Worm (Caenorhabditis elegans): ENCODE measurements around the gene F45E6.1.

Gene F45E6.1

ce11 chrX:12478465-12478864 lies 1.2 kb upstream of the F45E6.1 start:
- TF ChIP-seq scrt-1 (GFP tag; IDR thresholded peaks at IDR 0.05) (no peak), ceh-13 (GFP tag; optimal IDR thresholded peaks at IDR 0.05) (no peak), ceh-36 (tag; optimal IDR thresholded peaks at IDR 0.05) (no peak)

- TF ChIP-seq tbx-37 (GFP tag; conservative IDR thresholded peaks at IDR 0.05) (no peak), pes-1 (GFP tag; IDR thresholded peaks at IDR 0.05) (no peak), hmg-4 (GFP tag; optimal IDR thresholded peaks at IDR 0.05) (no peak), ets-7 (tag; optimal IDR thresholded peaks at IDR 0.05) (no peak), aly-1 (tag; optimal IDR thresholded peaks at IDR 0.05) (no peak), F13C5.2 (tag; optimal IDR thresholded peaks at IDR 0.05) (no peak), hmbx-1 (tag; optimal IDR thresholded peaks at IDR 0.05) (no peak), ama-1 (optimal IDR thresholded peaks at IDR 0.05) (no peak), tbx-11 (GFP tag; IDR thresholded peaks at IDR 0.05) (no peak), flt-1 (GFP tag; IDR thresholded peaks at IDR 0.05) (no peak), ceh-36 (tag; optimal IDR thresholded peaks at IDR 0.05) (no peak), scrt-1 (GFP tag; IDR thresholded peaks at IDR 0.05) (no peak), hnd-1 (tag; optimal IDR thresholded peaks at IDR 0.05) (no peak), tra-4 (tag; optimal IDR thresholded peaks at IDR 0.05) (no peak), ceh-13 (GFP tag; optimal IDR thresholded peaks at IDR 0.05) (no peak)
Measured at ce11 chrX:12476412-12476811, 829 bp downstream of the F45E6.1 start.

ce11 chrX:12472232-12472631 lies 5.0 kb downstream of the F45E6.1 start:
- TF ChIP-seq ceh-36 (tag; optimal IDR thresholded peaks at IDR 0.05) (no peak), F13C5.2 (tag; optimal IDR thresholded peaks at IDR 0.05) (no peak), tbx-37 (GFP tag; conservative IDR thresholded peaks at IDR 0.05) (no peak), B0310.2 (tag; optimal IDR thresholded peaks at IDR 0.05) (no peak), pes-1 (GFP tag; IDR thresholded peaks at IDR 0.05) (no peak), tbx-11 (GFP tag; IDR thresholded peaks at IDR 0.05) (no peak), hmg-4 (GFP tag; optimal IDR thresholded peaks at IDR 0.05) (no peak), hnd-1 (tag; optimal IDR thresholded peaks at IDR 0.05) (no peak)

ce11 chrX:12469846-12470245 lies 7.4 kb downstream of the F45E6.1 start:
- no peak for TF ChIP-seq scrt-1 (GFP tag; IDR thresholded peaks at IDR 0.05)
- TF ChIP-seq F13C5.2 (tag; optimal IDR thresholded peaks at IDR 0.05), result no peak

ce11 chrX:12467660-12468111 lies 9.6 kb downstream of the F45E6.1 start, which contains the start of gene myo-2:
Gene myo-2, plus strand, starts transcription at chrX:12468061.
- TF ChIP-seq ama-1 (optimal IDR thresholded peaks at IDR 0.05) (no peak), flt-1 (GFP tag; IDR thresholded peaks at IDR 0.05) (no peak), ceh-36 (tag; optimal IDR thresholded peaks at IDR 0.05) (no peak), sea-1 (GFP tag; conservative IDR thresholded peaks at IDR 0.05) (no peak)

ce11 chrX:12466769-12467168 lies 10.5 kb downstream of the F45E6.1 start, which contains the start of gene cdf-2:
Gene cdf-2, minus strand, starts transcription at chrX:12466917.
- TF ChIP-seq tra-4 (tag; optimal IDR thresholded peaks at IDR 0.05) (no peak), F13C5.2 (tag; optimal IDR thresholded peaks at IDR 0.05) (no peak), B0310.2 (tag; optimal IDR thresholded peaks at IDR 0.05) (no peak)

ce11 chrX:12463504-12463903 lies 13.7 kb downstream of the F45E6.1 start, which contains the start of gene T18D3.5:
Gene T18D3.5, plus strand, starts transcription at chrX:12463804.
- TF ChIP-seq aly-1 (tag; optimal IDR thresholded peaks at IDR 0.05) (no peak), ets-7 (tag; optimal IDR thresholded peaks at IDR 0.05) (no peak)

- no peak for TF ChIP-seq aly-1 (tag; optimal IDR thresholded peaks at IDR 0.05)
Measured at ce11 chrX:12461557-12461956, 15.7 kb downstream of the F45E6.1 start, which contains the start of gene odr-7. Gene odr-7, minus strand, starts transcription at chrX:12461657.

ce11 chrX:12458021-12458420 lies 19.2 kb downstream of the F45E6.1 start:
- TF ChIP-seq flt-1 (GFP tag; IDR thresholded peaks at IDR 0.05) (peak; percentile 75), scrt-1 (GFP tag; IDR thresholded peaks at IDR 0.05) (peak; percentile 85), B0310.2 (tag; optimal IDR thresholded peaks at IDR 0.05) (peak; percentile 68), tbx-37 (GFP tag; conservative IDR thresholded peaks at IDR 0.05) (peak; percentile 64; the same call in 1 of the 2 replicates), tbx-11 (GFP tag; IDR thresholded peaks at IDR 0.05) (peak; percentile 76), hnd-1 (tag; optimal IDR thresholded peaks at IDR 0.05) (peak; percentile 50), ets-7 (tag; optimal IDR thresholded peaks at IDR 0.05) (no peak), ama-1 (optimal IDR thresholded peaks at IDR 0.05) (no peak), hmg-4 (GFP tag; optimal IDR thresholded peaks at IDR 0.05) (peak; percentile 85), tra-4 (tag; optimal IDR thresholded peaks at IDR 0.05) (peak; percentile 29), aly-1 (tag; optimal IDR thresholded peaks at IDR 0.05) (peak; percentile 62), sea-1 (GFP tag; conservative IDR thresholded peaks at IDR 0.05) (peak; percentile 85), hmbx-1 (tag; optimal IDR thresholded peaks at IDR 0.05) (peak; percentile 46), ceh-13 (GFP tag; optimal IDR thresholded peaks at IDR 0.05) (peak; percentile 71), pes-1 (GFP tag; IDR thresholded peaks at IDR 0.05) (peak; percentile 90), F13C5.2 (tag; optimal IDR thresholded peaks at IDR 0.05) (peak; percentile 78), ceh-36 (tag; optimal IDR thresholded peaks at IDR 0.05) (peak; percentile 70)
